Worm (Caenorhabditis elegans) whole organism, midembryonic: Measurements from ENCODE around the gene T22E5.6.

Experiments
- T22C8.4 ChIP-seq: fragments of 200-800 bp; sonication (Bioruptor generic); IDR thresholded peaks from 2 replicates; pipeline ENCODE4 v1.3.6; 2022; ENCODE audit warnings: missing genetic modification characterization, missing compliant biosample characterization
- cog-1 ChIP-seq: sonication (generic microtip); optimal IDR thresholded peaks from 2 replicates; lab custom pipeline; 2016; ENCODE audit warnings: missing genetic modification characterization, missing compliant biosample characterization
- flt-1 ChIP-seq: fragments of 200-800 bp; sonication (Bioruptor generic); IDR thresholded peaks from 2 replicates; pipeline ENCODE4 v1.3.6; 2022; ENCODE audit warnings: missing genetic modification characterization, missing compliant biosample characterization
- klf-2 ChIP-seq: fragments of 200-800 bp; sonication (Bioruptor generic); conservative IDR thresholded peaks from 2 replicates; pipeline ENCODE4 v1.3.6; 2022; ENCODE audit warnings: missing genetic modification reagents, missing genetic modification characterization, missing compliant biosample characterization
- med-1 ChIP-seq: sonication (generic microtip); optimal IDR thresholded peaks from 2 replicates; lab custom pipeline; 2017; ENCODE audit warnings: missing genetic modification characterization, mild to moderate bottlenecking, missing compliant biosample characterization, antibody characterized with exemption, missing genetic modification reagents; ENCODE audit not compliant: insufficient read depth
- tab-1 ChIP-seq: fragments of 200-800 bp; sonication (Bioruptor generic); IDR thresholded peaks from 2 replicates; pipeline ENCODE4 v1.3.6; 2022; ENCODE audit warnings: missing genetic modification characterization, missing compliant biosample characterization
- ztf-23 ChIP-seq: fragments of 200-800 bp; sonication (Bioruptor generic); IDR thresholded peaks from 2 replicates; pipeline ENCODE4 v1.3.6; 2022; ENCODE audit warnings: missing genetic modification reagents, missing genetic modification characterization, missing compliant biosample characterization
- ztf-29 ChIP-seq: fragments of 200-800 bp; sonication (Bioruptor generic); IDR thresholded peaks from 2 replicates; pipeline ENCODE4 v1.3.6; 2022; ENCODE audit warnings: missing genetic modification reagents, missing genetic modification characterization, missing compliant biosample characterization

- TF ChIP-seq tab-1 (GFP tag; lab: Robert Waterston, UW) (no peak), cog-1 (tag; lab: Kevin White, UChicago) (no peak), ztf-29 (GFP tag; lab: Robert Waterston, UW) (no peak), med-1 (no peak), klf-2 (no peak), flt-1 (GFP tag; lab: Robert Waterston, UW) (no peak), T22C8.4 (GFP tag; lab: Robert Waterston, UW) (no peak), ztf-23 (no peak)
These were observed 10.3 kb downstream of the T22E5.6 start for ce11 chrX:6405905-6406304.
